Worm (Caenorhabditis elegans) whole organism, L1 larva: Measurements from ENCODE around the gene sel-7.

Source experiments
- ama-1 ChIP-seq: fragments of 150-350 bp; optimal IDR thresholded peaks from 2 replicates; lab custom pipeline; 2014
- ceh-88 ChIP-seq: fragments of 200-800 bp; sonication (Bioruptor generic); IDR thresholded peaks from 2 replicates; pipeline ENCODE4 v1.3.6; 2022; ENCODE audit warnings: missing genetic modification characterization, missing compliant biosample characterization
- ces-1 ChIP-seq: fragments of 150-350 bp; optimal IDR thresholded peaks from 2 replicates; lab custom pipeline; 2014; ENCODE audit warnings: missing biosample characterization, missing genetic modification reagents, missing genetic modification characterization
- isw-1 ChIP-seq: fragments of 200-800 bp; sonication (Bioruptor generic); IDR thresholded peaks from 2 replicates; pipeline ENCODE4 v1.3.6; 2022; ENCODE audit warnings: missing genetic modification characterization, missing compliant biosample characterization
- lin-39 ChIP-seq: fragments of 150-350 bp; optimal IDR thresholded peaks from 2 replicates; lab custom pipeline; 2014; ENCODE audit warnings: missing biosample characterization, missing genetic modification reagents, missing genetic modification characterization
- lsy-2 ChIP-seq, 2 experiments: fragments of 150-350 bp; optimal IDR thresholded peaks; 2 replicates each; lab custom pipeline; 2014; ENCODE audit warnings: missing biosample characterization in 2 of 2, missing genetic modification characterization in 2 of 2
- nhr-77 ChIP-seq: fragments of 150-350 bp; optimal IDR thresholded peaks from 2 replicates; lab custom pipeline; 2014; ENCODE audit warnings: missing biosample characterization, missing genetic modification characterization
- pag-3 ChIP-seq: sonication (generic microtip); optimal IDR thresholded peaks from 2 replicates; lab custom pipeline; 2017; ENCODE audit warnings: missing genetic modification characterization, mild to moderate bottlenecking, missing compliant biosample characterization, antibody characterized with exemption, borderline replicate concordance; ENCODE audit not compliant: insufficient read depth
- pqm-1 ChIP-seq: sonication (generic microtip); optimal IDR thresholded peaks from 3 replicates; lab custom pipeline; 2017; ENCODE audit warnings: missing biosample characterization, missing genetic modification characterization
- ztf-11 ChIP-seq, 2 experiments: sonication (generic microtip); optimal IDR thresholded peaks; 2 replicates each; lab custom pipeline; 2016 to 2017; ENCODE audit warnings: missing genetic modification characterization in 2 of 2, missing biosample characterization in 1 of 2, missing compliant biosample characterization in 1 of 2

DNA sequence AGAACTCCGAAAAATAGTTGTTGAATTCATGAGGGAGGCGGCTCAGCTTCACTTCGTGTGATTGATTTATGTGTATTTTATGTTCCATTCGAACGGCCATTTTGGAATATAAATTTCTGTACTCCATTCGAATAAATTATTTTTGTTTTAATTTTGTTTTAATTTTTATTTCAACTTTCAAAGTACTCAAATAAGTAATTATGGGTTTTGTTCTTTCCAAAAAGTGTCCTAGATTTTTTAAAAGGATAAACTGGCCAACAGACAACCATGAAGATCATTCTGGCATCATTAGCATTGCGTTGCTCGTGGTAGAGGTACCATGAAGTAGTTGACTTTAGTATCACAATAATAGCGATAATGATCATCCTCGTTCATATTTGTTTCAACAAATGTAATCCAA lies 13.7 kb downstream of the sel-7 start:
- no peak for TF ChIP-seq lin-39 (tag; lab: Kevin White, UChicago)
- TF ChIP-seq ztf-11 (tag; optimal IDR thresholded peaks at IDR 0.05; lab: Kevin White, UChicago) = no peak
- no peak for TF ChIP-seq isw-1 (GFP tag; lab: Robert Waterston, UW)
- TF ChIP-seq ceh-88 (GFP tag; lab: Robert Waterston, UW) = no peak
- TF ChIP-seq pqm-1 (tag; lab: Kevin White, UChicago) = no peak
- TF ChIP-seq ama-1 = no peak
- no peak for TF ChIP-seq ces-1
- TF ChIP-seq nhr-77 (tag; lab: Kevin White, UChicago) = no peak
- TF ChIP-seq lsy-2 (tag; optimal IDR thresholded peaks at IDR 0.05; lab: Kevin White, UChicago) = no peak
- no peak for TF ChIP-seq pag-3
